Fruit fly (Drosophila melanogaster) whole organism: ENCODE measurements around the gene Ork1.

ENCODE experiments used
- CG8478 ChIP-seq: fragments of >200 bp; optimal IDR thresholded peaks from 2 replicates; lab custom pipeline; 2018; ENCODE audit warnings: inconsistent platforms
- EcR ChIP-seq, 2 experiments: fragments of >200 bp; optimal IDR thresholded peaks; 2 replicates each; lab custom pipeline; 2017; ENCODE audit warnings: missing biosample characterization in 2 of 2, missing genetic modification characterization in 2 of 2, missing genetic modification reagents in 2 of 2
- pan ChIP-seq: fragments of >200 bp; optimal IDR thresholded peaks from 2 replicates; lab custom pipeline; 2017
- psq ChIP-seq: fragments of >200 bp; optimal IDR thresholded peaks from 2 replicates; lab custom pipeline; 2017
- usp ChIP-seq: fragments of >200 bp; optimal IDR thresholded peaks from 2 replicates; lab custom pipeline; 2017; ENCODE audit warnings: missing biosample characterization, missing genetic modification characterization, mixed read lengths

DNA sequence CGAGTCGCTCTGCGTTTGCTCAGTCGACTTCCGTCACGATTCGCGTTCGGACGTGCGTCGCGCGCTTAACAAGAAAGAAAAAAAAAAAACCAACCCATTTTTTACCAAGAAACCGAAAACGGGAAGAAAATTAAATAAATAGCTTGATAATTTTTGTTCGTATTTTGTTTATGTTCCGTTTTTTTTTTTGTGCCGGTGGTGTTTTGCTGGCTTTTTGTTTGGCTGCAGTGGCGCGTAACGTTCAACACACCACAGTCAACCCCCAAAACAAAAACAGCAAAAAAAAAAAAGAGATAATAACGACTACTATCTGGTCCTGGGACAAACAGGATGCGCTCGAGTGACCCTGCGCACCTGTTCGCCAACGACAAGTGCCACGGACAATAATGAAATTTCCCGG lies 14.4 kb upstream of the Ork1 start, which contains the start of gene CG43901:
- TF ChIP-seq psq (lab: Kevin White, UChicago) (no peak), CG8478 (no peak), usp (GFP tag; lab: Kevin White, UChicago) (no peak), EcR (GFP tag; optimal IDR thresholded peaks at IDR 0.05; lab: Kevin White, UChicago) (no peak), pan (lab: Kevin White, UChicago) (no peak)
